Worm (Caenorhabditis elegans): ENCODE results near the gene zim-2.
A peak's percentile ranks its signal among the peaks of the same experiment; 100 is the strongest.

Gene zim-2

ce11 chrIV:10521106-10521505, 33.9 kb upstream of the zim-2 start, which contains the start of gene cal-4:
Gene cal-4 (plus strand): TSS chrIV:10521406.
- TF ChIP-seq Y116A8C.19 (tag; optimal IDR thresholded peaks at IDR 0.05; ENCODE audit: borderline replicate concordance) (no peak), lin-14 (GFP tag; optimal IDR thresholded peaks at IDR 0.05) (peak; percentile 9), hpl-2 (GFP tag; optimal IDR thresholded peaks at IDR 0.05) (no peak), aly-2 (tag; optimal IDR thresholded peaks at IDR 0.05) (no peak), fkh-8 (tag; optimal IDR thresholded peaks at IDR 0.05) (no peak), nhr-47 (tag; optimal IDR thresholded peaks at IDR 0.05) (no peak)

DNA sequence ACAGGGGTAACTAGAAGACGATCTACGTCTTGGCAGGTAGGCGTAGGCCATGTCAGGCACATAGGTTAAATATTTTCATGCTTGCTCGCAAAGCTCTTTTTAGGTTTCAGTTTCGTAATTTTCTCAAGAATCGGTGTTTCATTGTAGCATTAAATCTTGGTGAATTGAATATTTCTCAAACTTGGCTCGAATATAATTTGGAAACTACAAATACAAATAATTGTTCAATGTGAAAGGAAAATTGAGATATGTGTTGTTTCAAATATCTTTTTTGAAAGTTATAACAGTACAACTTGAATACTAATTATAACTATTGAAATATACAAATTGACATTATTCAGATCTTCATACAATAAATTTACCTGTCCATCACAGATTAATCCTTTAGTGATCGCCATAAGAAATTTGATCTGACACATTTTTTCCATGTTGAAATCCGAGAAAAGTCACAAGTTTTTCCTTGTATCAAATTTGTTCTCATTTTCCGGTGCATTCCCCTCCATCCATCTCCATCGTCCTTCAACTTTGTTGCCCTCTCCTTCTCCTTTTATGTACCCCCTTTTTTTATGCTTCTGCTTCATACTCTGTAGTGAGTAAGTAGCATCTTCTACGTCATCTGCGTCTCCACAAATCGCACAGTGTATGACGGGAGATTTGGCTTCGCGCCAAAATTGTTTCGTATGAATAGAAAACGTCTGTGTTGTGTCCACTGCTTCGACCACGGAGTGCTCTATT, 30.8 kb upstream of the zim-2 start, which contains the start of gene C02F4.5:
TSS of gene C02F4.5 (minus strand) at position 51 of the 735 bp plus-strand sequence.
- TF ChIP-seq alr-1 (tag; optimal IDR thresholded peaks at IDR 0.05; ENCODE audit: borderline replicate concordance) (no peak), efl-1 (optimal IDR thresholded peaks at IDR 0.05) (no peak), efl-1 (GFP tag; optimal IDR thresholded peaks at IDR 0.05 in 1 of 2) (peak in 1 of 2 experiments; percentile 32), ceh-63 (GFP tag; optimal IDR thresholded peaks at IDR 0.05) (no peak), unc-86 (tag; optimal IDR thresholded peaks at IDR 0.05) (peak; percentile 25), fkh-10 (GFP tag; optimal IDR thresholded peaks at IDR 0.05) (peak; percentile 74), lin-14 (GFP tag; optimal IDR thresholded peaks at IDR 0.05) (peak; percentile 70), nhr-237 (tag; optimal IDR thresholded peaks at IDR 0.05) (no peak), fkh-8 (tag; optimal IDR thresholded peaks at IDR 0.05) (peak; percentile 60), lin-35 (GFP tag; optimal IDR thresholded peaks at IDR 0.05) (peak in 1 of 2 experiments; percentile 5), nhr-71 (tag; optimal IDR thresholded peaks at IDR 0.05) (peak; percentile 28), nhr-47 (tag; optimal IDR thresholded peaks at IDR 0.05) (peak; percentile 6), ceh-82 (tag; optimal IDR thresholded peaks at IDR 0.05) (peak in 1 of 3 experiments; percentile 24), nhr-20 (tag; optimal IDR thresholded peaks at IDR 0.05) (no peak), Y116A8C.19 (tag; optimal IDR thresholded peaks at IDR 0.05; ENCODE audit: borderline replicate concordance) (no peak), swsn-7 (tag; optimal IDR thresholded peaks at IDR 0.05) (peak; percentile 2)

- TF ChIP-seq fos-1 (tag; optimal IDR thresholded peaks at IDR 0.05) (no peak), lsy-2 (tag; optimal IDR thresholded peaks at IDR 0.05) (no peak)
Measured at ce11 chrIV:10530648-10531047, 24.4 kb upstream of the zim-2 start, which contains the start of gene T07G12.2. Gene T07G12.2 (plus strand): TSS chrIV:10530709.

- TF ChIP-seq pag-3 (tag; optimal IDR thresholded peaks at IDR 0.05; ENCODE audit: borderline replicate concordance, insufficient read depth): no peak
- no peak for TF ChIP-seq Y116A8C.19 (tag; optimal IDR thresholded peaks at IDR 0.05; ENCODE audit: borderline replicate concordance)
- TF ChIP-seq unc-98 (GFP tag; IDR thresholded peaks at IDR 0.05): no peak
Measured at ce11 chrIV:10533639-10534038, 21.4 kb upstream of the zim-2 start, which contains the start of gene T07G12.3. Gene T07G12.3 (plus strand): TSS chrIV:10533939.

DNA sequence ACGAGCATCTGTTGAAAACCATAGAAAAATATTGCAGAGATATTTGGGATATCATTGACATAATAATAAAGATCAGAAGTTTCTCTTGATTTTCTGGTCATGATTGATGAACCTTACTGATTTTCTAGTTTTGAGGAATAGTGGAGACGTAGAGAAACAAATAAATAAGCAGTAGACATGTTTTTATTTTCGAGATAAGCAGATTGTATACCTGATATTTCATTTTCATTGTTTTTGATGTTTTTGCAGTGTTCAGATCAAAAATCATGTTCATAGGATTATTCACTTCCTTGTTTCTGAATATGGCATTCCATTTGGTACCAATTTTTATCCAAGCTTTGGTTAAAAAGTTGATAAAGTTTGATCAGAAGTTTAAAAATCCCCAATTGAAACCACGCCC, 16.5 kb upstream of the zim-2 start, which contains the start of gene T07G12.4:
TSS of gene T07G12.4 (minus strand) at position 101 of the 400 bp plus-strand sequence.
- TF ChIP-seq pax-3 (tag; optimal IDR thresholded peaks at IDR 0.05) (no peak), sptf-1 (tag; optimal IDR thresholded peaks at IDR 0.05) (no peak), ceh-82 (tag; optimal IDR thresholded peaks at IDR 0.05) (no peak), elt-3 (tag; optimal IDR thresholded peaks at IDR 0.05) (no peak), mef-2 (tag; optimal IDR thresholded peaks at IDR 0.05) (no peak), tlp-1 (tag; optimal IDR thresholded peaks at IDR 0.05) (no peak), aly-2 (tag; optimal IDR thresholded peaks at IDR 0.05) (no peak), nhr-85 (tag) (no peak), nhr-90 (tag; optimal IDR thresholded peaks at IDR 0.05; ENCODE audit: poor library complexity) (no peak), lin-35 (GFP tag; optimal IDR thresholded peaks at IDR 0.05) (no peak), ces-1 (GFP tag; optimal IDR thresholded peaks at IDR 0.05) (no peak)

ce11 chrIV:10542283-10542682, 12.8 kb upstream of the zim-2 start:
- TF ChIP-seq elt-2 (tag; optimal IDR thresholded peaks at IDR 0.05) (peak; percentile 52), irx-1 (tag; optimal IDR thresholded peaks at IDR 0.05) (no peak), swsn-7 (tag; optimal IDR thresholded peaks at IDR 0.05) (no peak), ceh-8 (GFP tag; optimal IDR thresholded peaks at IDR 0.05) (no peak)
